Worm (Caenorhabditis elegans): Measurements from ENCODE around the gene H06H21.11.

H06H21.11 gene

ce11 chrIV:4763844-4764243, 43.3 kb downstream of the H06H21.11 start, which contains the start of gene Y17G9B.2:
Gene Y17G9B.2 (plus strand): TSS chrIV:4764144.
- no peak for TF ChIP-seq nhr-21 (tag; optimal IDR thresholded peaks at IDR 0.05)

ce11 chrIV:4762990-4763545, 44.1 kb downstream of the H06H21.11 start:
- peak in 1 of 2 experiments; percentile 52 for TF ChIP-seq lsy-2 (tag; optimal IDR thresholded peaks at IDR 0.05)

ce11 chrIV:4760378-4761084, 46.6 kb downstream of the H06H21.11 start, which contains the start of the genes memi-1 and cyp-31A3:
Gene memi-1 (minus strand): TSS chrIV:4760428.
Gene cyp-31A3 (plus strand): TSS chrIV:4761049.
- no peak for TF ChIP-seq ztf-4 (tag; optimal IDR thresholded peaks at IDR 0.05)
- TF ChIP-seq skn-1 (tag; optimal IDR thresholded peaks at IDR 0.05): no peak

- no peak for TF ChIP-seq nhr-6 (tag; optimal IDR thresholded peaks at IDR 0.05)
- TF ChIP-seq lsy-2 (tag; optimal IDR thresholded peaks at IDR 0.05): peak in 1 of 2 experiments; percentile 24
- no peak for TF ChIP-seq nhr-77 (tag; optimal IDR thresholded peaks at IDR 0.05)
- TF ChIP-seq mbf-1 (tag; optimal IDR thresholded peaks at IDR 0.05): no peak
- no peak for TF ChIP-seq sma-3 (GFP tag; optimal IDR thresholded peaks at IDR 0.05)
- TF ChIP-seq dmd-4 (tag; optimal IDR thresholded peaks at IDR 0.05): no peak
Observed at ce11 chrIV:4758659-4759058, 48.5 kb downstream of the H06H21.11 start, which contains the start of gene Y17G9B.8. Gene Y17G9B.8 (minus strand): TSS chrIV:4758840.

All from whole organism, L2 larva.